Fruit fly (Drosophila melanogaster): Measurements from ENCODE around the gene b.

DNA sequence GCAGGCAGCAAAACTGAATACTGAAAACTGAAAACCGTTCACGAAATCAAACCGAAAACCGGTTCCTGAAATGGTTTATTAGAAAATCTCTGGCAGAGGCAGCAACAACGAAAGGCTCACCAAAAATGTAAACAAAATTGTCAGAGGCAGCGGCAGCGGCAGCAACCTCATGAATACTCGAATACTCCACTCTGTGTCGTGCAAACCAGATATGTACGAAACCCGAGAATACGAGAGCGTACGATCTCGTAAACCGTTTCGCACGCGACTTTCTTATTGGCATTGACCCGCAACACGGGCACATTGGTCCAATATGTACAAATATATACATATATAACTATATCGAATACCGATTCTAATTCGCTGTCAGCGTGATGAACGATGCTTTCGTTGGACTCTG is 16.5 kb downstream of the b start:
- TF ChIP-seq CTCF (optimal IDR thresholded peaks at IDR 0.05) (no peak), CG8478 (optimal IDR thresholded peaks at IDR 0.05) (no peak)
